Fruit fly (Drosophila melanogaster) whole organism, pupa: ENCODE data around the gene loaf.

Experiments used
- CG10348 ChIP-seq: fragments of 200-800 bp; sonication (Bioruptor generic); IDR thresholded peaks from 2 replicates; pipeline ENCODE4 v1.3.6; 2022; ENCODE audit warnings: missing biosample characterization, missing genetic modification characterization
- CG12605 ChIP-seq: fragments of 200-800 bp; sonication (Bioruptor generic); IDR thresholded peaks from 2 replicates; pipeline ENCODE4 v1.3.6; 2022; ENCODE audit warnings: missing biosample characterization, missing genetic modification characterization
- CG13204 ChIP-seq: fragments of 200-800 bp; sonication (Bioruptor generic); optimal IDR thresholded peaks from 2 replicates; lab custom pipeline; 2018; ENCODE audit warnings: missing biosample characterization, mild to moderate bottlenecking, missing genetic modification characterization, moderate library complexity
- CG14655 ChIP-seq: fragments of 200-800 bp; sonication (Bioruptor generic); optimal IDR thresholded peaks from 3 replicates; lab custom pipeline; 2017; ENCODE audit warnings: mild to moderate bottlenecking, missing biosample characterization, missing genetic modification reagents, missing genetic modification characterization
- CG15710 ChIP-seq: fragments of 200-800 bp; sonication (Bioruptor generic); optimal IDR thresholded peaks from 2 replicates; lab custom pipeline; 2018; ENCODE audit warnings: missing biosample characterization, mild to moderate bottlenecking, missing genetic modification characterization, moderate library complexity
- CG17806 ChIP-seq: fragments of 200-800 bp; sonication (Bioruptor generic); optimal IDR thresholded peaks from 2 replicates; lab custom pipeline; 2018; ENCODE audit warnings: missing biosample characterization, mild to moderate bottlenecking, missing genetic modification characterization, moderate library complexity
- CG32121 ChIP-seq: fragments of 200-800 bp; sonication (Bioruptor generic); IDR thresholded peaks from 2 replicates; pipeline ENCODE4 v1.3.6; 2022; ENCODE audit warnings: missing biosample characterization, missing genetic modification characterization
- CG34367 ChIP-seq: fragments of 200-800 bp; sonication (Bioruptor generic); optimal IDR thresholded peaks from 2 replicates; lab custom pipeline; 2018; ENCODE audit warnings: missing biosample characterization, mild to moderate bottlenecking, missing genetic modification characterization
- CG4496 ChIP-seq: fragments of 200-800 bp; sonication (Bioruptor generic); IDR thresholded peaks from 3 replicates; pipeline ENCODE4 v1.3.6; 2022; ENCODE audit warnings: missing biosample characterization, missing genetic modification characterization
- CG8159 ChIP-seq: fragments of 200-800 bp; sonication (Bioruptor generic); optimal IDR thresholded peaks from 3 replicates; lab custom pipeline; 2018; ENCODE audit warnings: missing biosample characterization, mild to moderate bottlenecking, missing genetic modification characterization, moderate library complexity
- CG8301 ChIP-seq: fragments of 200-800 bp; sonication (Bioruptor generic); optimal IDR thresholded peaks from 2 replicates; lab custom pipeline; 2018; ENCODE audit warnings: missing biosample characterization, mild to moderate bottlenecking, missing genetic modification characterization
- CG9948 ChIP-seq: fragments of 200-800 bp; sonication (Bioruptor generic); optimal IDR thresholded peaks from 2 replicates; lab custom pipeline; 2018; ENCODE audit warnings: missing biosample characterization, mild to moderate bottlenecking, missing genetic modification characterization, moderate library complexity
- D1 ChIP-seq: fragments of 200-800 bp; sonication (Bioruptor generic); optimal IDR thresholded peaks from 2 replicates; lab custom pipeline; 2018; ENCODE audit warnings: missing biosample characterization, mild to moderate bottlenecking, missing genetic modification characterization, moderate library complexity
- EcR ChIP-seq: fragments of 200-800 bp; sonication (Bioruptor generic); optimal IDR thresholded peaks from 3 replicates; lab custom pipeline; 2019; ENCODE audit warnings: missing biosample characterization, missing genetic modification characterization, mild to moderate bottlenecking, moderate library complexity, missing genetic modification reagents
- Ets98B ChIP-seq: fragments of 200-800 bp; sonication (Bioruptor generic); IDR thresholded peaks from 2 replicates; pipeline ENCODE4 v1.3.6; 2022; ENCODE audit warnings: missing biosample characterization, missing genetic modification characterization
- Pif1A ChIP-seq: fragments of 200-800 bp; sonication (Bioruptor generic); optimal IDR thresholded peaks from 3 replicates; lab custom pipeline; 2016; ENCODE audit warnings: missing biosample characterization, missing genetic modification characterization
- Pif1B ChIP-seq: fragments of 200-800 bp; sonication (Bioruptor generic); optimal IDR thresholded peaks from 3 replicates; lab custom pipeline; 2016; ENCODE audit warnings: missing biosample characterization, missing genetic modification characterization
- Snoo ChIP-seq: fragments of 200-800 bp; sonication (Bioruptor generic); optimal IDR thresholded peaks from 3 replicates; lab custom pipeline; 2017; ENCODE audit warnings: missing biosample characterization, mild to moderate bottlenecking, missing genetic modification characterization, inconsistent platforms
- fd96Ca ChIP-seq: fragments of 200-800 bp; sonication (Bioruptor generic); IDR thresholded peaks from 3 replicates; pipeline ENCODE4 v1.3.6; 2022; ENCODE audit warnings: missing biosample characterization, missing genetic modification characterization
- gl ChIP-seq: fragments of 200-800 bp; sonication (Bioruptor generic); optimal IDR thresholded peaks from 2 replicates; lab custom pipeline; 2018; ENCODE audit warnings: missing biosample characterization, mild to moderate bottlenecking, missing genetic modification characterization
- rn ChIP-seq: fragments of 200-800 bp; sonication (Bioruptor generic); IDR thresholded peaks from 2 replicates; pipeline ENCODE4 v1.3.6; 2022; ENCODE audit warnings: missing biosample characterization, missing genetic modification characterization

Gene loaf

DNA sequence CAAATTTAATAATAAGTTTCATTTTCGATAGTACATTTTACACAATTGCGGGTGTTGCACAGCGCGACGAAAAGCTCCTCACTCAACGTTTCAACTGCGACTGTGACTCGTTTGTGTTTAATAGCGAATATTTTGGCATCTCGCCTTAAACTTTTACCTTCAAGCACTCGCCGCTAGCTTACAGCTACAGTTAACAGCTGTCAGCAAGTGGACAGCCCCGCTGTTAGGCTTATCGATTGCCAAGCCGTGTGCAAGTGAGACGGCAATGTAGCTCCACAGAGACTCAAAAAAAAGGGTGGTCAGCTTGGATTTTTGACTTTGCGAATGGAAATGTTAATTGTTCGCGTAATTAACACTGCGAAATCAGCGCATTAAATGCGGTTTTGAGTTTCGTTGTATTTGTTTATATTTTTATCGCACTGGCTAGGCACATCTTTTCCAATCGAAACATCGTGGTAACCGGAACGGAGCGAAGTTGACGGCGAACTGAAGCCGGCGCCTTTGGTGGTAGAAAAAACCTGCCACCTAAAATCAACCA lies at the start of gene loaf:
TSS of gene loaf (minus strand) at position 488 of the 538 bp plus-strand sequence.
- TF ChIP-seq gl (tag; lab: Kevin White, UChicago) = no peak
- TF ChIP-seq CG12605 (GFP tag; lab: Robert Waterston, UW) = no peak
- TF ChIP-seq CG8159 = no peak
- TF ChIP-seq Pif1B (GFP tag; lab: Kevin White, UChicago) = no peak
- TF ChIP-seq D1 (tag; lab: Kevin White, UChicago) = no peak
- no peak for TF ChIP-seq CG4496 (GFP tag; lab: Robert Waterston, UW)
- no peak for TF ChIP-seq Snoo (tag; lab: Kevin White, UChicago)
- TF ChIP-seq CG34367 (tag; lab: Kevin White, UChicago) = no peak
- no peak for TF ChIP-seq CG15710 (tag; lab: Kevin White, UChicago)
- TF ChIP-seq CG13204 (GFP tag; lab: Kevin White, UChicago) = no peak

DNA sequence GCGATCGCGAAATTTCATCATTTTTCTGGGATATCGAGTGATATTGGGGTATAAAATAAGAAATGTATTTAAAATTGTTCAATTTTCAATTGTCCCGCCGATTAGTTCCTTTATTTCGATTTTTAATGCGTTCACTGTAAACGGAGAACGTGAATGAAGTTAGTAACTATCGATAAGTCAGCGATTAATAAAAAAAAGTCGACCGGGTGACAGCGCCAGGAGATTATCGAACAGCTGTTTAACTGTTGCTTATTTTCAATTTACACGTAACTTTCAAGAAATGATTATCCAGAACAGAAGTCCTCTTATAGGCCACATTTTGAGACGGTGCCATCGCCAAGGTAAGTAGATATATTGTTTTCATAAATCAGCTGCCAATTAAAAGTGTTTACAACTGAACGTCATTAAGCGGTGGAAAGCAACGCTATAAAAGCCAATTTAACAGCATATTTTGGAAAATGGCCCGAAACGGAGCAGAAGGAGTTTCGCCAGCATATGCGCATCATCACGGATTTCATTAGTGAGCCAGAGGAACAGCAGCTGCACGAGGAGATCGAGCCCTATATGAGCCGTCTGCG lies 49.3 kb upstream of the loaf start, which contains the start of gene CG14130:
TSS of gene CG14130 (plus strand) at position 225 of the 578 bp plus-strand sequence.
- no peak for TF ChIP-seq Snoo (tag; lab: Kevin White, UChicago)
- TF ChIP-seq CG12605 (GFP tag; lab: Robert Waterston, UW) = no peak
- TF ChIP-seq EcR (GFP tag; lab: Kevin White, UChicago) = no peak
- no peak for TF ChIP-seq CG15710 (tag; lab: Kevin White, UChicago)
- TF ChIP-seq D1 (tag; lab: Kevin White, UChicago) = no peak
- TF ChIP-seq Pif1B (GFP tag; lab: Kevin White, UChicago) = no peak
- no peak for TF ChIP-seq CG17806 (tag; lab: Kevin White, UChicago)
- TF ChIP-seq CG8301 (tag; lab: Kevin White, UChicago) = no peak
- TF ChIP-seq, all 21 proteins: peak for 0

DNA sequence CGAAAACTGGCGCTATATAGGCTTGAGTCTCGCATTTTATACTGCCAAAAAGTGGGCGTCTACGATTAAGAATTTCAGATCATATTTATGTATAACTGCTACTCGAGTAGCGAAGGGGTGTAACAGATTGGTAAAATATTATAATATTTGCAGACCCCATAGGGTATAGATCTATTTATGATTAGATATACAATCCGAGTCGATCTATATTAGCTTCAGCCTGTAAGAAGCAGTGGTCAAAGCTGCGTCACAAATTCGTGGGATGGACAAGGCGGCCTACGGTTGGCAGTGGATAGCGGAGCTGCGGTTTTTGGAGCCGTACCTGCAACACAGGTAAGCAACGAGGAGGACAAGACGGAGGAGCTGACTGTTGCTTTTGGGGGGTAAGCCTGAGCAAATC lies 48.7 kb upstream of the loaf start, which contains the start of gene Cubn2:
TSS of gene Cubn2 (minus strand) at position 101 of the 400 bp plus-strand sequence.
- TF ChIP-seq Pif1B (GFP tag; lab: Kevin White, UChicago) (no peak), CG12605 (GFP tag; lab: Robert Waterston, UW) (no peak), CG8301 (tag; lab: Kevin White, UChicago) (no peak), D1 (tag; lab: Kevin White, UChicago) (no peak), EcR (GFP tag; lab: Kevin White, UChicago) (no peak), CG34367 (tag; lab: Kevin White, UChicago) (no peak)

DNA sequence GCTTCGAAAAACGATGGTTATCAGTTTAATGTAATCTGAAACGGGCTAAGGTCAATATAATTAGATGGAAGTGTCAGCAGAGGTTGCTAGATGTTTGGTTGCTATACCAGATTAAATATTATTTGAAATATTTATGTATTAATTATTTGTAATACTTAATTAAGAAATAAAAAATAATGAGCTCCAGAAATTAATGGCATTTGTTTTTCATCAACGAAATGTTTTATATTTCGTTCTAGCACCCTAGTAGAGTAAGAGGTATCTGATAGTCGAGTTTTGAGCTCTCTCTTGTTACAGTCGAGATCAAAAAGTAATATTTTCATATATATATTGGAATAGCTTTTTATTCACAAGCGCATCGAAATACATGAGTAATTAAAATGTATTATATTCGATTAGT lies 35.6 kb upstream of the loaf start:
- no peak for TF ChIP-seq CG32121
- no peak for TF ChIP-seq CG17806 (tag; lab: Kevin White, UChicago)
- no peak for TF ChIP-seq rn (GFP tag; lab: Robert Waterston, UW)
- no peak for TF ChIP-seq CG8159
- no peak for TF ChIP-seq Pif1A
- no peak for TF ChIP-seq CG9948 (tag; lab: Kevin White, UChicago)
- TF ChIP-seq EcR (GFP tag; lab: Kevin White, UChicago) = no peak
- TF ChIP-seq CG8301 (tag; lab: Kevin White, UChicago) = no peak
- no peak for TF ChIP-seq gl (tag; lab: Kevin White, UChicago)
- no peak for TF ChIP-seq Pif1B (GFP tag; lab: Kevin White, UChicago)

DNA sequence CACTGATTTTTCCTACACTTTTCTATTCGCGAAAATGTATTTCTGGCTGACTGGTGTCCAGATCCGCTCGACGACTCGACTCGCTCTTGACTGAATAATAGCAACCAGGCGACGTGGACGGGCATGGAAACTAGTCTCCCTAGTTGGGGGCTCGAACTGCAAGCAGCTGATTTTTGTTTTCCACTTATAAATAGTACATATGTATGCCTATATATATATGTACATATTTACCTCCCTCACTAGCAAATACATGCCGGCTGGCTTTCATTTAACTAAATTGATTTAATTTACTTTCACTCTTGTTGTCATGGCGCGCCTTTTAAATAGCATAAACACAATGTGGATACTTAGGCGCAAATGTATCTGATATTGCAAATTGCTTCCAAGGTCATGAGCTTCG lies 34.8 kb upstream of the loaf start, which contains the start of gene Gcat:
TSS of gene Gcat (minus strand) at position 101 of the 400 bp plus-strand sequence.
- no peak for TF ChIP-seq gl (tag; lab: Kevin White, UChicago)
- no peak for TF ChIP-seq CG8159
- no peak for TF ChIP-seq CG4496 (GFP tag; lab: Robert Waterston, UW)
- TF ChIP-seq Ets98B (GFP tag; lab: Robert Waterston, UW) = no peak
- TF ChIP-seq rn (GFP tag; lab: Robert Waterston, UW) = no peak

DNA sequence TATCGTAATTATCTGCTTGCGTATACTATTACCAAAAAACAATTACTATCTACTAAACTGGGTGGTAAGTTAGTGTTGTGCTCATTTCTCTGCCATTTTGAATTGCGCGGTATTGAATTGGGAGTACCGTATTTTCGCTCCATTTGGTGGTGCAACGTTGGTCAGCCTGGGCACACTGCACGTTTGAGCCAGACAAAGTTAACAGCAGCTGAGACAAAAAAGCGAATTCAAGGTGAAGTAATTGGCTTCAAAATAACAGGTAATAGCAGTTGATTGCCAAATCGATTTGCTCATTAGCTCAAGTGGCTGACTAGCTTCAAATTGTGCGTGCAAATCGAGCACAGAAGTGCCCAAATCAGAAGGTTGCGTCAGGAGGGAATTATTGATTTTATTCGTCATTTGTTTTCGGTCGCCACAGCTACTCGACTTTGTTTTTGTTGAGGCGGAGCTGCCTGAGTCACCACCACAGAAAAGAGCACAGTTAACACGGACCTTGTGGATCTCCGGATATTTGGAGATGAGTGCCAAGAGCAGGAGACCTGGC lies 29.5 kb upstream of the loaf start, which contains the start of gene Klp68D:
TSS of gene Klp68D (plus strand) at position 175 of the 544 bp plus-strand sequence.
- TF ChIP-seq CG8159 = no peak
- no peak for TF ChIP-seq fd96Ca (GFP tag; lab: Robert Waterston, UW)
- TF ChIP-seq Pif1A = no peak

DNA sequence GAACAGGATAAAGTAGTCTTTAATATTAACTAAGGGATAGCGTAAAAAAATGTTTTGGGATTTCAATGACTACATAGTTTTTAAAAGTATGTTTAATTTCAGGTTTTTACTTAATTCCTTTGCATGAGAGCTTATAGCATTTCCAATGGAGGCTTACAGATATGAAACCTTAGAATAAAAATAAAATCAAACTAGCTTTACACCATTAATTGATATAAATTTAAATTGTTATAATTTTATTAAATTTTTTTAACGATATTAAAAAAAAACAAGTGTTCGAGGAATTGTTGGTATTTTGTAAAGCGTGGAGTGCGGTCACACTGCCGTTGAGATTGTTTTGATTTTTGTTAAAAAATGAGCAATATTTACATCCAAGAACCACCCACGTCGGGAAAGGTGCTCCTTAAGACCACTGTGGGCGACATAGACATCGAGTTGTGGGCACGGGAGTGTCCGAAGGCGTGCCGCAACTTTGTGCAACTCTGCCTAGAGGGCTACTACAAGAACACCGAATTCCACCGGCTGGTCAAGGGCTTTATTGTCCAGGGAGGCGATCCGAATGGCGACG lies 27.3 kb upstream of the loaf start, which contains the start of the genes twy and CG10907:
TSS of gene twy (minus strand) at position 51 of the 568 bp plus-strand sequence.
TSS of gene CG10907 (plus strand) at position 282 of the 568 bp plus-strand sequence.
- TF ChIP-seq fd96Ca (GFP tag; lab: Robert Waterston, UW) (no peak), CG17806 (tag; lab: Kevin White, UChicago) (no peak), CG4496 (GFP tag; lab: Robert Waterston, UW) (no peak), Ets98B (GFP tag; lab: Robert Waterston, UW) (no peak), CG9948 (tag; lab: Kevin White, UChicago) (no peak), D1 (tag; lab: Kevin White, UChicago) (no peak), CG8301 (tag; lab: Kevin White, UChicago) (no peak), Pif1A (no peak), Snoo (tag; lab: Kevin White, UChicago) (no peak), CG8159 (no peak), CG32121 (no peak), gl (tag; lab: Kevin White, UChicago) (no peak), CG13204 (GFP tag; lab: Kevin White, UChicago) (no peak), rn (GFP tag; lab: Robert Waterston, UW) (no peak), CG10348 (no peak), CG34367 (tag; lab: Kevin White, UChicago) (no peak), CG14655 (GFP tag; lab: Kevin White, UChicago) (no peak), CG15710 (tag; lab: Kevin White, UChicago) (no peak)
